Fruit fly (Drosophila melanogaster) whole organism, adult: ENCODE measurements around the gene Ugt37A3.
"Not testable (repeated sequence)": the region's sequence is repeated elsewhere in the genome, so short reads cannot be mapped to it uniquely, and the experiment has no call there.

Experiments
- CG11617 ChIP-seq: fragments of 200-800 bp; sonication (Bioruptor generic); optimal IDR thresholded peaks from 2 replicates; lab custom pipeline; 2017; ENCODE audit warnings: mild to moderate bottlenecking, missing biosample characterization, missing genetic modification reagents, missing genetic modification characterization
- CG14711 ChIP-seq: fragments of 200-800 bp; sonication (Bioruptor generic); optimal IDR thresholded peaks from 2 replicates; lab custom pipeline; 2018; ENCODE audit warnings: missing biosample characterization, mild to moderate bottlenecking, missing genetic modification characterization, moderate library complexity
- CG5204 ChIP-seq: fragments of 200-800 bp; sonication (Bioruptor generic); optimal IDR thresholded peaks from 2 replicates; lab custom pipeline; 2016; ENCODE audit warnings: missing biosample characterization, missing genetic modification characterization
- CG7045 ChIP-seq: fragments of 200-800 bp; sonication (Bioruptor generic); optimal IDR thresholded peaks from 2 replicates; lab custom pipeline; 2017; ENCODE audit warnings: missing biosample characterization, mild to moderate bottlenecking, missing genetic modification characterization
- Clk ChIP-seq: fragments of 200-800 bp; sonication (Bioruptor generic); optimal IDR thresholded peaks from 2 replicates; lab custom pipeline; 2017; ENCODE audit warnings: missing biosample characterization, missing genetic modification characterization
- Crg-1 ChIP-seq: fragments of 200-800 bp; sonication (Bioruptor generic); optimal IDR thresholded peaks from 2 replicates; lab custom pipeline; 2016; ENCODE audit warnings: missing biosample characterization, missing genetic modification characterization
- cnc ChIP-seq, 2 experiments: fragments of >200 bp; optimal IDR thresholded peaks; 2 replicates each; lab custom pipeline; 2017
- kay ChIP-seq: fragments of 200-800 bp; sonication (Bioruptor generic); peaks from one replicate; lab custom pipeline; 2016; ENCODE audit warnings: missing biosample characterization, missing genetic modification characterization, borderline replicate concordance
- toe ChIP-seq: fragments of 200-800 bp; sonication (Bioruptor generic); optimal IDR thresholded peaks from 2 replicates; lab custom pipeline; 2016; ENCODE audit warnings: missing biosample characterization, missing genetic modification characterization

DNA sequence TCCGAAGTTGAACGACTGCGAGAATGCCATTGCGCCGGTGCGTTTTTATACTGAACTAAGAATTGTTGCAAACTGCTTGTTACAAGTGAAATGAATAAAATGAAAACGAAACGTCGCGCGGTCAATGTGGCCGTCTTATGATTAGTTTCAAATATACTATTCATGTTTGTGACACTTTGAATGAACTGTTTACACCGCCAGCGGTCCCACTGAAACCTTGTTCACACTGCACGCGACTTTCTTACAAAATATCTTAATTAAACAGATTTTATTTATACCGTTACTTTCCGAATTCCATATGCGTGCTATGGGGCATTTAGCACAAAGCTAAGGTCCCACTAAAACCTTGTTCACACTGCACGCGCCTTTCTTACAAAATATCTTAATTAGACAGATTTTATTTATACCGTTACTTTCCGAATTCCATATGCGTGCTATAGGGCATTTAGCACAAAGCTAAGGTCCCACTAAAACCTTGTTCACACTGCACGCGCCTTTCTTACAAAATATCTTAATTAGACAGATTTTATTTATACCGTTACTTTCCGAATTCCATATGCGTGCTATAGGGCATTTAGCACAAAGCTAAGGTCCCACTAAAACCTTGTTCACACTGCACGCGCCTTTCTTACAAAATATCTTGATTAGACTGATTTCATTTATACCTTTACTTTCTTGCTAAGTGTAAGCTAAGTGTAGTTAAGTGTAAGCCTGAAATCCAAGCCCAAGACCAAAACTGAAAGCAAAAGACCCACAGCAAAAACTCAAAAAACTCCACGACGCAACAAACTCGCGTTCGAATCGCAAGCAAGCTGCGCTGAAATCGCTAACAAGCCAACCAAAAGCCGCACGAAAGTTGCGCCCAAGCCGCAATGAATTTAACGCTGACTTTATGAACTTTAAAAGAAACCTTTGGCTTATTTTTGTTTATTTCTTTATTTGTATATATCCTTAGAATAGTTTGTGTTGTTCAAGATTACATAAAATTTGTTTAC is 31.0 kb downstream of the Ugt37A3 start, which contains the start of gene PolQ:
- TF ChIP-seq CG14711 (tag; lab: Kevin White, UChicago); CG5204 (GFP tag; lab: Kevin White, UChicago); kay (GFP tag; lab: Kevin White, UChicago); CG11617 (GFP tag; lab: Kevin White, UChicago); cnc (optimal IDR thresholded peaks at IDR 0.05; lab: Kevin White, UChicago); CG7045 (GFP tag; lab: Kevin White, UChicago); Clk (GFP tag; lab: Kevin White, UChicago); toe (GFP tag; lab: Kevin White, UChicago); Crg-1 (GFP tag; lab: Kevin White, UChicago): not testable (repeated sequence)
